Worm (Caenorhabditis elegans) whole organism, young adult: Measurements from ENCODE around the gene K01G5.8.

Experiments
- B0336.3 ChIP-seq: fragments of 200-800 bp; sonication (Bioruptor generic); IDR thresholded peaks from 2 replicates; pipeline ENCODE4 v1.3.6; 2022; ENCODE audit warnings: missing genetic modification characterization, missing compliant biosample characterization
- C06A6.2 ChIP-seq: fragments of 200-800 bp; sonication (Bioruptor generic); conservative IDR thresholded peaks from 2 replicates; pipeline ENCODE4 v1.3.6; 2022; ENCODE audit warnings: missing genetic modification characterization, missing compliant biosample characterization
- D2030.7 ChIP-seq: fragments of 200-800 bp; sonication (Bioruptor generic); IDR thresholded peaks from 2 replicates; pipeline ENCODE4 v1.3.6; 2022; ENCODE audit warnings: missing genetic modification reagents, missing genetic modification characterization, missing compliant biosample characterization
- F57C9.4 ChIP-seq: sonication (generic microtip); optimal IDR thresholded peaks from 2 replicates; lab custom pipeline; 2017; ENCODE audit warnings: mild to moderate bottlenecking, missing genetic modification characterization, missing compliant biosample characterization
- ZK185.1 ChIP-seq: sonication (generic microtip); optimal IDR thresholded peaks from 2 replicates; lab custom pipeline; 2016; ENCODE audit warnings: mild to moderate bottlenecking, missing genetic modification characterization, missing compliant biosample characterization; ENCODE audit not compliant: poor library complexity, severe bottlenecking
- ama-1 ChIP-seq, 3 experiments: fragments of 150-350 bp in 1 of 3; sonication (generic microtip) in 2 of 3; optimal IDR thresholded peaks; 2 replicates each; lab custom pipeline; 2014 to 2018; ENCODE audit warnings: missing biosample characterization in 2 of 3, missing genetic modification characterization in 2 of 3, missing genetic modification reagents in 2 of 3
- atf-7 ChIP-seq: sonication (generic microtip); optimal IDR thresholded peaks from 2 replicates; lab custom pipeline; 2017; ENCODE audit warnings: mild to moderate bottlenecking, missing genetic modification characterization, missing compliant biosample characterization
- athp-1 ChIP-seq: sonication (generic microtip); optimal IDR thresholded peaks from 2 replicates; lab custom pipeline; 2017; ENCODE audit warnings: mild to moderate bottlenecking, missing genetic modification characterization, missing compliant biosample characterization
- bed-2 ChIP-seq: fragments of 200-800 bp; sonication (Bioruptor generic); IDR thresholded peaks from 2 replicates; pipeline ENCODE4 v1.3.6; 2022; ENCODE audit warnings: missing genetic modification reagents, missing genetic modification characterization, missing compliant biosample characterization
- ccch-3 ChIP-seq: fragments of 200-800 bp; sonication (Bioruptor generic); optimal IDR thresholded peaks from 2 replicates; lab custom pipeline; 2018; ENCODE audit warnings: mild to moderate bottlenecking, missing genetic modification characterization, missing compliant biosample characterization
- cebp-1 ChIP-seq, 2 experiments: fragments of 200-800 bp in 1 of 2; sonication (Bioruptor generic) in 1 of 2; sonication (generic microtip) in 1 of 2; IDR thresholded peaks in 1 of 2; optimal IDR thresholded peaks in 1 of 2; 2 replicates each; pipeline versions ENCODE4 v1.3.6 to Lab custom; 2017 to 2022; ENCODE audit warnings: missing compliant biosample characterization in 2 of 2, missing genetic modification characterization in 2 of 2, mild to moderate bottlenecking in 1 of 2, missing genetic modification reagents in 1 of 2, moderate library complexity in 1 of 2
- cebp-2 ChIP-seq: fragments of 200-800 bp; sonication (Bioruptor generic); IDR thresholded peaks from 2 replicates; pipeline ENCODE4 v1.3.6; 2022; ENCODE audit warnings: missing genetic modification characterization, missing compliant biosample characterization
- ceh-27 ChIP-seq: fragments of 200-800 bp; sonication (Bioruptor generic); optimal IDR thresholded peaks from 2 replicates; lab custom pipeline; 2018; ENCODE audit warnings: mild to moderate bottlenecking, missing genetic modification characterization, moderate library complexity, missing compliant biosample characterization
- ceh-40 ChIP-seq: fragments of 200-800 bp; sonication (Bioruptor generic); IDR thresholded peaks from 2 replicates; pipeline ENCODE4 v1.3.6; 2022; ENCODE audit warnings: missing genetic modification characterization, missing compliant biosample characterization
- chd-7 ChIP-seq: sonication (generic microtip); optimal IDR thresholded peaks from 2 replicates; lab custom pipeline; 2016; ENCODE audit warnings: mild to moderate bottlenecking, missing genetic modification characterization, moderate library complexity, missing compliant biosample characterization
- die-1 ChIP-seq: sonication (generic microtip); optimal IDR thresholded peaks from 2 replicates; lab custom pipeline; 2016; ENCODE audit warnings: missing genotype, mild to moderate bottlenecking, missing genetic modification characterization, missing compliant biosample characterization
- egl-18 ChIP-seq: fragments of 200-800 bp; sonication (Bioruptor generic); IDR thresholded peaks from 2 replicates; pipeline ENCODE4 v1.3.6; 2022; ENCODE audit warnings: missing genetic modification reagents, missing genetic modification characterization, missing compliant biosample characterization
- egrh-3 ChIP-seq: fragments of 200-800 bp; sonication (Bioruptor generic); IDR thresholded peaks from 2 replicates; pipeline ENCODE4 v1.3.6; 2022; ENCODE audit warnings: missing genetic modification reagents, missing genetic modification characterization, missing compliant biosample characterization
- ekl-4 ChIP-seq: fragments of 200-800 bp; sonication (Bioruptor generic); IDR thresholded peaks from 2 replicates; pipeline ENCODE4 v1.3.6; 2022; ENCODE audit warnings: missing genetic modification reagents, missing genetic modification characterization, missing compliant biosample characterization
- him-1 ChIP-seq: sonication (generic microtip); optimal IDR thresholded peaks from 2 replicates; lab custom pipeline; 2016; ENCODE audit warnings: missing genotype, missing genetic modification reagents, missing genetic modification characterization, missing compliant biosample characterization
- hmg-20 ChIP-seq: fragments of 200-800 bp; sonication (Bioruptor generic); IDR thresholded peaks from 2 replicates; pipeline ENCODE4 v1.3.6; 2022; ENCODE audit warnings: missing genetic modification reagents, missing genetic modification characterization, missing compliant biosample characterization
- let-526 ChIP-seq: fragments of 200-800 bp; sonication (Bioruptor generic); IDR thresholded peaks from 2 replicates; pipeline ENCODE4 v1.3.6; 2022; ENCODE audit warnings: missing genetic modification reagents, missing genetic modification characterization, missing compliant biosample characterization
- let-607 ChIP-seq, 2 experiments: fragments of 200-800 bp in 1 of 2; sonication (Bioruptor generic) in 1 of 2; sonication (generic microtip) in 1 of 2; optimal IDR thresholded peaks; 2 replicates each; lab custom pipeline; 2016 to 2018; ENCODE audit warnings: mild to moderate bottlenecking in 2 of 2, missing compliant biosample characterization in 2 of 2, missing genetic modification characterization in 2 of 2, moderate library complexity in 2 of 2, missing genotype in 1 of 2
- lin-26 ChIP-seq: fragments of 200-800 bp; sonication (Bioruptor generic); IDR thresholded peaks from 2 replicates; pipeline ENCODE4 v1.3.6; 2022; ENCODE audit warnings: missing genetic modification reagents, missing genetic modification characterization, missing compliant biosample characterization
- lin-40 ChIP-seq: sonication (generic microtip); optimal IDR thresholded peaks from 2 replicates; lab custom pipeline; 2016; ENCODE audit warnings: missing genetic modification characterization, mild to moderate bottlenecking, missing compliant biosample characterization, missing genotype, missing genetic modification reagents
- lin-54 ChIP-seq: fragments of 200-800 bp; sonication (Bioruptor generic); optimal IDR thresholded peaks from 2 replicates; lab custom pipeline; 2018; ENCODE audit warnings: mild to moderate bottlenecking, missing genetic modification characterization, missing compliant biosample characterization
- lir-1 ChIP-seq: fragments of 200-800 bp; sonication (Bioruptor generic); conservative IDR thresholded peaks from 2 replicates; pipeline ENCODE4 v1.3.6; 2022; ENCODE audit warnings: missing genetic modification reagents, missing genetic modification characterization, missing compliant biosample characterization
- mcd-1 ChIP-seq: fragments of 200-800 bp; sonication (Bioruptor generic); IDR thresholded peaks from 2 replicates; pipeline ENCODE4 v1.3.6; 2022; ENCODE audit warnings: missing genetic modification reagents, missing genetic modification characterization, missing compliant biosample characterization
- nfyb-1 ChIP-seq: fragments of 200-800 bp; sonication (Bioruptor generic); IDR thresholded peaks from 2 replicates; pipeline ENCODE4 v1.3.6; 2022; ENCODE audit warnings: missing genetic modification reagents, missing genetic modification characterization, missing compliant biosample characterization
- nhr-27 ChIP-seq: fragments of 200-800 bp; sonication (Bioruptor generic); optimal IDR thresholded peaks from 2 replicates; lab custom pipeline; 2018; ENCODE audit warnings: mild to moderate bottlenecking, missing genetic modification characterization, moderate library complexity, missing compliant biosample characterization
- nhr-80 ChIP-seq: sonication (generic microtip); optimal IDR thresholded peaks from 2 replicates; lab custom pipeline; 2016; ENCODE audit warnings: missing genetic modification characterization, missing compliant biosample characterization
- nhr-90 ChIP-seq: sonication (generic microtip); optimal IDR thresholded peaks from 2 replicates; lab custom pipeline; 2016; ENCODE audit warnings: missing genotype, mild to moderate bottlenecking, missing genetic modification characterization, missing compliant biosample characterization
- pbrm-1 ChIP-seq: fragments of 200-800 bp; sonication (Bioruptor generic); IDR thresholded peaks from 2 replicates; pipeline ENCODE4 v1.3.6; 2022; ENCODE audit warnings: missing genetic modification reagents, missing genetic modification characterization, missing compliant biosample characterization
- pha-4 ChIP-seq: fragments of 150-350 bp; sonication (generic microtip); optimal IDR thresholded peaks from 2 replicates; lab custom pipeline; 2014; ENCODE audit warnings: missing biosample characterization, missing genetic modification reagents, missing genetic modification characterization
- rcor-1 ChIP-seq: fragments of 200-800 bp; sonication (Bioruptor generic); IDR thresholded peaks from 2 replicates; pipeline ENCODE4 v1.3.6; 2022; ENCODE audit warnings: missing genetic modification reagents, missing genetic modification characterization, missing compliant biosample characterization
- sdz-38 ChIP-seq: sonication (generic microtip); optimal IDR thresholded peaks from 2 replicates; lab custom pipeline; 2016; ENCODE audit warnings: missing genotype, missing genetic modification characterization, missing compliant biosample characterization
- snpc-1.1 ChIP-seq: sonication (generic microtip); optimal IDR thresholded peaks from 2 replicates; lab custom pipeline; 2017; ENCODE audit warnings: missing genetic modification characterization, mild to moderate bottlenecking, missing compliant biosample characterization, antibody characterized with exemption, moderate library complexity, missing genotype, missing genetic modification reagents; ENCODE audit not compliant: insufficient read depth
- somi-1 ChIP-seq: fragments of 200-800 bp; sonication (Bioruptor generic); optimal IDR thresholded peaks from 2 replicates; lab custom pipeline; 2018; ENCODE audit warnings: mild to moderate bottlenecking, missing genetic modification characterization, missing compliant biosample characterization
- tbp1 ChIP-seq: fragments of 200-800 bp; sonication (Bioruptor generic); optimal IDR thresholded peaks from 2 replicates; lab custom pipeline; 2018; ENCODE audit warnings: mild to moderate bottlenecking, missing genetic modification characterization, missing compliant biosample characterization
- tbx-9 ChIP-seq: sonication (generic microtip); optimal IDR thresholded peaks from 2 replicates; lab custom pipeline; 2016; ENCODE audit warnings: borderline replicate concordance, missing genetic modification characterization, inconsistent platforms, missing compliant biosample characterization
- xnd-1 ChIP-seq: sonication (generic microtip); optimal IDR thresholded peaks from 2 replicates; lab custom pipeline; 2016; ENCODE audit warnings: missing genotype, missing genetic modification reagents, missing genetic modification characterization, missing compliant biosample characterization
- zfh-2 ChIP-seq: fragments of 200-800 bp; sonication (Bioruptor generic); conservative IDR thresholded peaks from 2 replicates; pipeline ENCODE4 v1.3.6; 2022; ENCODE audit warnings: missing genetic modification reagents, missing genetic modification characterization, missing compliant biosample characterization
- ztf-18 ChIP-seq: sonication (generic microtip); optimal IDR thresholded peaks from 2 replicates; lab custom pipeline; 2016; ENCODE audit warnings: missing genotype, mild to moderate bottlenecking, missing genetic modification characterization, missing compliant biosample characterization
- ztf-22 ChIP-seq: fragments of 200-800 bp; sonication (Bioruptor generic); optimal IDR thresholded peaks from 2 replicates; lab custom pipeline; 2018; ENCODE audit warnings: mild to moderate bottlenecking, missing genetic modification characterization, moderate library complexity, missing compliant biosample characterization
- ztf-26 ChIP-seq: sonication (generic microtip); optimal IDR thresholded peaks from 2 replicates; lab custom pipeline; 2017; ENCODE audit warnings: missing genetic modification characterization, missing compliant biosample characterization

K01G5.8 gene

ce11 chrIII:10719057-10719456 is 21.5 kb downstream of the K01G5.8 start:
- TF ChIP-seq pbrm-1 (GFP tag; lab: Robert Waterston, UW): 0 out of 2 replicates have a peak, but pooled peaks have one; percentile 9
- TF ChIP-seq lin-54 (GFP tag; lab: Kevin White, UChicago): no peak
- no peak for TF ChIP-seq xnd-1
- no peak for TF ChIP-seq pha-4 (tag; lab: Kevin White, UChicago)
- TF ChIP-seq nhr-80 (tag; lab: Kevin White, UChicago): peak; percentile 32
- peak; percentile 18 for TF ChIP-seq atf-7
- TF ChIP-seq cebp-2 (GFP tag; lab: Robert Waterston, UW): 0 out of 2 replicates have a peak, but pooled peaks have one; percentile 66
- TF ChIP-seq tbp1 (GFP tag; lab: Kevin White, UChicago): no peak
- peak; percentile 11 for TF ChIP-seq lin-40 (tag; lab: Kevin White, UChicago)
- no peak for TF ChIP-seq somi-1 (GFP tag; lab: Kevin White, UChicago)
- TF ChIP-seq mcd-1: 0 out of 2 replicates have a peak, but pooled peaks have one; percentile 20
- peak; percentile 23 for TF ChIP-seq ztf-26 (tag; lab: Kevin White, UChicago)
- no peak for TF ChIP-seq snpc-1.1 (tag; lab: Kevin White, UChicago)
- TF ChIP-seq ama-1 (optimal IDR thresholded peaks at IDR 0.05; lab: Kevin White, UChicago): peak; percentile 52
- TF ChIP-seq ama-1 (GFP tag; optimal IDR thresholded peaks at IDR 0.05; lab: Kevin White, UChicago): no peak
- no peak for TF ChIP-seq cebp-1 (GFP tag; IDR thresholded peaks at IDR 0.05; lab: Robert Waterston, UW)
- no peak for TF ChIP-seq cebp-1 (tag; optimal IDR thresholded peaks at IDR 0.05; lab: Kevin White, UChicago)
- TF ChIP-seq ccch-3: no peak
- no peak for TF ChIP-seq bed-2 (GFP tag; lab: Robert Waterston, UW)
- no peak for TF ChIP-seq sdz-38 (tag; lab: Kevin White, UChicago)
- 0 out of 2 replicates have a peak, but pooled peaks have one; percentile 40 for TF ChIP-seq zfh-2 (GFP tag; lab: Robert Waterston, UW)
- peak; percentile 26; the same call in 1 of the 2 replicates for TF ChIP-seq lin-26 (GFP tag; lab: Robert Waterston, UW)
- TF ChIP-seq let-526: no peak
- peak; percentile 24 for TF ChIP-seq nfyb-1 (GFP tag; lab: Robert Waterston, UW)
- 0 out of 2 replicates have a peak, but pooled peaks have one; percentile 22 for TF ChIP-seq ekl-4
- TF ChIP-seq chd-7: peak; percentile 38
- no peak for TF ChIP-seq tbx-9

DNA sequence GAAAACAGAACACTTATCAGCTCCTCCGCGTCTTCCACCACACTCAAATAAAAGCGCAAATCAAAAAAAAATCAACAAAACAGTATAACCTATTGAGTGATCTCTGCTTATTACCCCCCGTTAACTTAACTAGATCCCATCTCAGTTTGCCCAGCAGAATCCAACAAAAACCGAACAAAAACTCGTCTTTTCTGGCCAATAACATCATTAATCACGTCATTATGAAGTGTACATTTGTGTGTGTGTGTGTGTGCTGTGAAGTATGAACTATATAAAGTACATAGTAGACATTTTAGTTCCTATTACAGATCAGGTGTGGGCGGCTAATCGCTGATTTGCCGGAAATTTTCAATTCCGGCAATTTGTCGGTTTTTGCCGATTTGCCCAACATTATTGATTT is 22.5 kb downstream of the K01G5.8 start:
- TF ChIP-seq ceh-27 (no peak), let-607 (tag; optimal IDR thresholded peaks at IDR 0.05; lab: Kevin White, UChicago) (peak in 1 of 2 experiments; percentile 14)

ce11 chrIII:10717479-10717878 is 23.1 kb downstream of the K01G5.8 start:
- no peak for TF ChIP-seq B0336.3 (GFP tag; lab: Robert Waterston, UW)
- TF ChIP-seq egl-18 (GFP tag; lab: Robert Waterston, UW): no peak
- TF ChIP-seq xnd-1: no peak
- peak; percentile 3 for TF ChIP-seq ztf-18 (tag; lab: Kevin White, UChicago)
- no peak for TF ChIP-seq egrh-3 (GFP tag; lab: Robert Waterston, UW)
- TF ChIP-seq him-1 (tag; lab: Kevin White, UChicago): no peak
- no peak for TF ChIP-seq nhr-27 (tag; lab: Kevin White, UChicago)
- no peak; the same call in 1 of the 2 replicates for TF ChIP-seq lir-1 (GFP tag; lab: Robert Waterston, UW)
- TF ChIP-seq tbp1 (GFP tag; lab: Kevin White, UChicago): peak; percentile 43
- peak; percentile 69 for TF ChIP-seq ZK185.1 (tag; lab: Kevin White, UChicago)
- no peak; the same call in 1 of the 2 replicates for TF ChIP-seq rcor-1 (GFP tag; lab: Robert Waterston, UW)
- TF ChIP-seq die-1 (tag; lab: Kevin White, UChicago): peak; percentile 45
- no peak for TF ChIP-seq nhr-90 (tag; lab: Kevin White, UChicago)
- no peak for TF ChIP-seq hmg-20 (GFP tag; lab: Robert Waterston, UW)
- peak; percentile 80 for TF ChIP-seq nfyb-1 (GFP tag; lab: Robert Waterston, UW)
- no peak for TF ChIP-seq ztf-22 (GFP tag; lab: Kevin White, UChicago)
- peak; percentile 53; the same call in 1 of the 2 replicates for TF ChIP-seq C06A6.2 (GFP tag; lab: Robert Waterston, UW)
- TF ChIP-seq athp-1: no peak
- TF ChIP-seq ceh-27: peak; percentile 32
- TF ChIP-seq F57C9.4 (tag; lab: Kevin White, UChicago): no peak
- 0 out of 2 replicates have a peak, but pooled peaks have one; percentile 37 for TF ChIP-seq ceh-40 (GFP tag; lab: Robert Waterston, UW)
- TF ChIP-seq D2030.7: no peak
